Worm (Caenorhabditis elegans) whole organism, L1 larva: Measurements from ENCODE around the gene rab-14.

Experiments
- fos-1 ChIP-seq: fragments of 150-350 bp; optimal IDR thresholded peaks from 2 replicates; lab custom pipeline; 2014; ENCODE audit warnings: missing biosample characterization, missing genetic modification characterization
- hlh-17 ChIP-seq: fragments of 200-800 bp; sonication (Bioruptor generic); optimal IDR thresholded peaks from 2 replicates; lab custom pipeline; 2018; ENCODE audit warnings: missing genetic modification characterization, mild to moderate bottlenecking, missing compliant biosample characterization, moderate library complexity, borderline replicate concordance
- jun-1 ChIP-seq: fragments of 150-350 bp; optimal IDR thresholded peaks from 2 replicates; lab custom pipeline; 2014; ENCODE audit warnings: missing biosample characterization, missing genetic modification reagents, missing genetic modification characterization
- snu-23 ChIP-seq: sonication (generic microtip); optimal IDR thresholded peaks from 2 replicates; lab custom pipeline; 2016; ENCODE audit warnings: missing genetic modification characterization, missing compliant biosample characterization

ce11 chrX:15599925-15600324 lies 6.5 kb downstream of the rab-14 start:
- TF ChIP-seq snu-23 (GFP tag; lab: Kevin White, UChicago) (peak; percentile 5), fos-1 (no peak), hlh-17 (GFP tag; lab: Kevin White, UChicago) (no peak), jun-1 (no peak)
